Fruit fly (Drosophila melanogaster): ENCODE data around the gene CG34148.

Gene CG34148

dm6 chr3R:21863817-21864384 is 14.6 kb downstream of the CG34148 start:
- TF ChIP-seq pan (optimal IDR thresholded peaks at IDR 0.05) (no peak), EcR (GFP tag; optimal IDR thresholded peaks at IDR 0.05) (no peak), psq (optimal IDR thresholded peaks at IDR 0.05) (no peak), CG8478 (optimal IDR thresholded peaks at IDR 0.05) (no peak), Dll (optimal IDR thresholded peaks at IDR 0.05) (no peak), usp (GFP tag; optimal IDR thresholded peaks at IDR 0.05) (no peak)

dm6 chr3R:21862868-21863267 is 15.6 kb downstream of the CG34148 start:
- TF ChIP-seq psq (optimal IDR thresholded peaks at IDR 0.05) (no peak), Dll (optimal IDR thresholded peaks at IDR 0.05) (no peak), CG8478 (optimal IDR thresholded peaks at IDR 0.05) (no peak), usp (GFP tag; optimal IDR thresholded peaks at IDR 0.05) (no peak), EcR (GFP tag; optimal IDR thresholded peaks at IDR 0.05) (no peak), pan (optimal IDR thresholded peaks at IDR 0.05) (no peak)

- TF ChIP-seq usp (GFP tag; optimal IDR thresholded peaks at IDR 0.05) (no peak), EcR (GFP tag; optimal IDR thresholded peaks at IDR 0.05) (no peak), Dll (optimal IDR thresholded peaks at IDR 0.05) (no peak), psq (optimal IDR thresholded peaks at IDR 0.05) (no peak), pan (optimal IDR thresholded peaks at IDR 0.05) (no peak), CG8478 (optimal IDR thresholded peaks at IDR 0.05) (no peak)
Observed at dm6 chr3R:21862137-21862850, 16.2 kb downstream of the CG34148 start.

dm6 chr3R:21859509-21859908 is 19.0 kb downstream of the CG34148 start:
- TF ChIP-seq psq (optimal IDR thresholded peaks at IDR 0.05) (no peak), Dll (optimal IDR thresholded peaks at IDR 0.05) (no peak), pan (optimal IDR thresholded peaks at IDR 0.05) (no peak), EcR (GFP tag; optimal IDR thresholded peaks at IDR 0.05) (no peak), usp (GFP tag; optimal IDR thresholded peaks at IDR 0.05) (no peak), CG8478 (optimal IDR thresholded peaks at IDR 0.05) (no peak)

dm6 chr3R:21858290-21858875 is 20.1 kb downstream of the CG34148 start:
- TF ChIP-seq EcR (GFP tag; optimal IDR thresholded peaks at IDR 0.05), result no peak
- no peak for TF ChIP-seq usp (GFP tag; optimal IDR thresholded peaks at IDR 0.05)
- no peak for TF ChIP-seq Dll (optimal IDR thresholded peaks at IDR 0.05)
- TF ChIP-seq pan (optimal IDR thresholded peaks at IDR 0.05), result no peak
- no peak for TF ChIP-seq psq (optimal IDR thresholded peaks at IDR 0.05)
- no peak for TF ChIP-seq CG8478 (optimal IDR thresholded peaks at IDR 0.05)

dm6 chr3R:21857509-21857908 is 21.0 kb downstream of the CG34148 start:
- TF ChIP-seq pan (optimal IDR thresholded peaks at IDR 0.05) (no peak), usp (GFP tag; optimal IDR thresholded peaks at IDR 0.05) (no peak), psq (optimal IDR thresholded peaks at IDR 0.05) (no peak), CG8478 (optimal IDR thresholded peaks at IDR 0.05) (no peak), EcR (GFP tag; optimal IDR thresholded peaks at IDR 0.05) (no peak), Dll (optimal IDR thresholded peaks at IDR 0.05) (no peak)

dm6 chr3R:21856873-21857243 is 21.6 kb downstream of the CG34148 start:
- TF ChIP-seq usp (GFP tag; optimal IDR thresholded peaks at IDR 0.05), result no peak
- TF ChIP-seq Dll (optimal IDR thresholded peaks at IDR 0.05), result no peak

- TF ChIP-seq usp (GFP tag; optimal IDR thresholded peaks at IDR 0.05), result no peak
- no peak for TF ChIP-seq CG8478 (optimal IDR thresholded peaks at IDR 0.05)
- no peak for TF ChIP-seq psq (optimal IDR thresholded peaks at IDR 0.05)
Observed at dm6 chr3R:21856098-21856872, 22.2 kb downstream of the CG34148 start, which contains the start of gene glec. Gene glec (minus strand): TSS chr3R:21856266.

- TF ChIP-seq EcR (GFP tag; optimal IDR thresholded peaks at IDR 0.05), result no peak
- TF ChIP-seq usp (GFP tag; optimal IDR thresholded peaks at IDR 0.05), result no peak
- TF ChIP-seq pan (optimal IDR thresholded peaks at IDR 0.05), result no peak
- no peak for TF ChIP-seq psq (optimal IDR thresholded peaks at IDR 0.05)
- TF ChIP-seq CG8478 (optimal IDR thresholded peaks at IDR 0.05), result no peak
- no peak for TF ChIP-seq Dll (optimal IDR thresholded peaks at IDR 0.05)
Observed at dm6 chr3R:21855469-21855826, 23.0 kb downstream of the CG34148 start.

dm6 chr3R:21854574-21855468 is 23.7 kb downstream of the CG34148 start:
- TF ChIP-seq psq (optimal IDR thresholded peaks at IDR 0.05) (no peak), CG8478 (optimal IDR thresholded peaks at IDR 0.05) (no peak), EcR (GFP tag; optimal IDR thresholded peaks at IDR 0.05) (no peak), Dll (optimal IDR thresholded peaks at IDR 0.05) (no peak)

Data from whole organism.